Fruit fly (Drosophila melanogaster): ENCODE data around the gene Nup205.

Nup205 gene

dm6 chrX:19865389-19866144, 13.6 kb downstream of the Nup205 start, which contains the start of gene THADA (continued):
- TF ChIP-seq CG13287 (GFP tag; IDR thresholded peaks at IDR 0.05; ENCODE audit: partially characterized antibody) (peak; percentile 93), cg (GFP tag; optimal IDR thresholded peaks at IDR 0.05) (no peak), C15 (GFP tag; IDR thresholded peaks at IDR 0.05) (no peak), CG10543 (GFP tag; optimal IDR thresholded peaks at IDR 0.05) (peak; percentile 53), grn (GFP tag; optimal IDR thresholded peaks at IDR 0.05) (peak; percentile 6), grau (tag; optimal IDR thresholded peaks at IDR 0.05) (peak; percentile 39), emc (GFP tag; optimal IDR thresholded peaks at IDR 0.05) (no peak), CG12219 (GFP tag; optimal IDR thresholded peaks at IDR 0.05) (no peak), CG17912 (GFP tag; optimal IDR thresholded peaks at IDR 0.05) (no peak), CG6765 (GFP tag; optimal IDR thresholded peaks at IDR 0.05) (peak; percentile 9), CG8290 (GFP tag; optimal IDR thresholded peaks at IDR 0.05) (peak; percentile 98), CG8290 (tag; optimal IDR thresholded peaks at IDR 0.05) (peak; percentile 96 to 99), ken (GFP tag; IDR thresholded peaks at IDR 0.05) (0 out of 3 replicates have a peak, but pooled peaks have one; percentile 16), CG10274 (GFP tag; optimal IDR thresholded peaks at IDR 0.05) (no peak), CG34422 (GFP tag; IDR thresholded peaks at IDR 0.05) (no peak), Pdp1 (GFP tag; optimal IDR thresholded peaks at IDR 0.05) (peak; percentile 22 to 37), CG8089 (GFP tag; optimal IDR thresholded peaks at IDR 0.05) (no peak), HLH4C (GFP tag; IDR thresholded peaks at IDR 0.05; ENCODE audit: partially characterized antibody) (peak; percentile 81), mam (GFP tag; optimal IDR thresholded peaks at IDR 0.05) (peak; percentile 45), CG7745 (tag; optimal IDR thresholded peaks at IDR 0.05) (no peak), CG6683 (GFP tag; optimal IDR thresholded peaks at IDR 0.05) (no peak), kah (GFP tag; optimal IDR thresholded peaks at IDR 0.05) (no peak), p53 (GFP tag; optimal IDR thresholded peaks at IDR 0.05) (peak; percentile 36), CG10321 (GFP tag; IDR thresholded peaks at IDR 0.05) (no peak), CG16863 (GFP tag; optimal IDR thresholded peaks at IDR 0.05) (peak; percentile 27), Meics (GFP tag; optimal IDR thresholded peaks at IDR 0.05) (no peak), Stat92E (GFP tag; optimal IDR thresholded peaks at IDR 0.05) (no peak), Six4 (GFP tag; optimal IDR thresholded peaks at IDR 0.05) (peak; percentile 2), CG8944 (GFP tag; optimal IDR thresholded peaks at IDR 0.05) (no peak), crol (GFP tag; IDR thresholded peaks at IDR 0.05) (no peak; the same call in 1 of the 2 replicates), Oaz (GFP tag; IDR thresholded peaks at IDR 0.05) (no peak), CG12391 (tag; optimal IDR thresholded peaks at IDR 0.05) (peak; percentile 76), zfh1 (GFP tag; IDR thresholded peaks at IDR 0.05) (0 out of 3 replicates have a peak, but pooled peaks have one; percentile 19), Side (GFP tag; optimal IDR thresholded peaks at IDR 0.05) (no peak), Dek (tag; optimal IDR thresholded peaks at IDR 0.05) (peak; percentile 39), tx (GFP tag; optimal IDR thresholded peaks at IDR 0.05) (peak; percentile 25), cwo (GFP tag; optimal IDR thresholded peaks at IDR 0.05) (no peak), Mad (GFP tag; optimal IDR thresholded peaks at IDR 0.05) (peak; percentile 29), CG1832 (GFP tag; optimal IDR thresholded peaks at IDR 0.05) (no peak), HHEX (GFP tag; optimal IDR thresholded peaks at IDR 0.05) (no peak), CG14667 (GFP tag; IDR thresholded peaks at IDR 0.05) (no peak), Jarid2 (GFP tag; optimal IDR thresholded peaks at IDR 0.05) (no peak), Dp (GFP tag; optimal IDR thresholded peaks at IDR 0.05) (peak; percentile 60), CHES-1-like (GFP tag; optimal IDR thresholded peaks at IDR 0.05) (peak; percentile 52), CG30431 (GFP tag; optimal IDR thresholded peaks at IDR 0.05) (no peak), CG9437 (GFP tag; optimal IDR thresholded peaks at IDR 0.05) (peak; percentile 63), CG2116 (GFP tag; optimal IDR thresholded peaks at IDR 0.05) (peak; percentile 73), Dbx (GFP tag; IDR thresholded peaks at IDR 0.05) (0 out of 3 replicates have a peak, but pooled peaks have one; percentile 42), zen (tag; optimal IDR thresholded peaks at IDR 0.05) (peak; percentile 1)

All from whole organism, embryonic.